Worm (Caenorhabditis elegans): ENCODE measurements around the gene bmk-1.

DNA sequence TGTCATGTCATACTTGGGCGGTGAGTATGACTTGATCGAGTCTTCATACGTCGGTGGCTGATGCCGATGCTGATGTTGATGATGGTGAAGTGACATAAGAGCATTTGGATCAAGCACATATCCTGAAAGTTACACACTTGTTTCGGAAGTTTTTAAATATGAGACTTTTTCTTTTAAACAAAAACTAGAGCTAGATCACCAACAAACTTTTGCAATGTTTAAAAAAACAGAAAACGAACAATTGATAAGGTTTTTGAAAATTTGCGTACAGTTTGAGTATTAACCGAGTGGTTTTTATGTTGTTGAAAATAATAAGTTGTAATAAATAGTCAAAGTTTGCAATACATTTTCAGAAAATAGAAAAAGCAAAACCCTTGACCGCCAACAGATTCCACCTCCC, 27.8 kb upstream of the bmk-1 start, which contains the start of gene R02D5.4:
- no peak for TF ChIP-seq him-1 (tag; optimal IDR thresholded peaks at IDR 0.05)
- TF ChIP-seq W03F9.2 (tag; optimal IDR thresholded peaks at IDR 0.05) = no peak
